Fruit fly (Drosophila melanogaster) whole organism, embryonic: Measurements from ENCODE around the gene CG42554.
A peak's percentile ranks its signal among the peaks of the same experiment; 100 is the strongest.

Source experiments
- Atf-2 ChIP-seq: fragments of 200-800 bp; sonication (Bioruptor generic); optimal IDR thresholded peaks from 2 replicates; lab custom pipeline; 2016; ENCODE audit warnings: missing biosample characterization, missing genetic modification characterization
- Atf6 ChIP-seq: fragments of 200-800 bp; sonication (Bioruptor generic); IDR thresholded peaks from 2 replicates; pipeline ENCODE4 v1.3.6; 2022; ENCODE audit warnings: missing biosample characterization, missing genetic modification characterization
- CG10147 ChIP-seq: fragments of 200-800 bp; sonication (Bioruptor generic); optimal IDR thresholded peaks from 2 replicates; lab custom pipeline; 2019; ENCODE audit warnings: missing biosample characterization, mild to moderate bottlenecking, missing genetic modification characterization, moderate library complexity
- CG11085 ChIP-seq: fragments of 200-800 bp; sonication (Bioruptor generic); IDR thresholded peaks from 2 replicates; pipeline ENCODE4 v1.3.6; 2022; ENCODE audit warnings: missing biosample characterization, missing genetic modification characterization
- CG11093 ChIP-seq: fragments of 200-800 bp; sonication (Bioruptor generic); IDR thresholded peaks from 3 replicates; pipeline ENCODE4 v1.3.6; 2022; ENCODE audit warnings: missing biosample characterization, missing genetic modification characterization
- CG11456 ChIP-seq: fragments of 200-800 bp; sonication (Bioruptor generic); IDR thresholded peaks from 3 replicates; pipeline ENCODE4 v1.3.6; 2022; ENCODE audit warnings: missing biosample characterization, missing genetic modification characterization
- CG17328 ChIP-seq: fragments of 200-800 bp; sonication (Bioruptor generic); IDR thresholded peaks from 2 replicates; pipeline ENCODE4 v1.3.6; 2022; ENCODE audit warnings: missing biosample characterization, missing genetic modification characterization
- CG17802 ChIP-seq: fragments of 200-800 bp; sonication (Bioruptor generic); optimal IDR thresholded peaks from 2 replicates; lab custom pipeline; 2018; ENCODE audit warnings: missing biosample characterization, mild to moderate bottlenecking, missing genetic modification characterization, moderate library complexity
- CG2678 ChIP-seq: fragments of 200-800 bp; sonication (Bioruptor generic); optimal IDR thresholded peaks from 3 replicates; lab custom pipeline; 2019; ENCODE audit warnings: missing biosample characterization, mild to moderate bottlenecking, missing genetic modification characterization, moderate library complexity
- CG30403 ChIP-seq: fragments of 200-800 bp; sonication (Bioruptor generic); optimal IDR thresholded peaks from 3 replicates; lab custom pipeline; 2016; ENCODE audit warnings: missing biosample characterization, missing genetic modification characterization
- CG3995 ChIP-seq: fragments of 200-800 bp; sonication (Bioruptor generic); optimal IDR thresholded peaks from 3 replicates; lab custom pipeline; 2016; ENCODE audit warnings: missing biosample characterization, missing genetic modification characterization
- CG5953 ChIP-seq: fragments of 200-800 bp; sonication (Bioruptor generic); IDR thresholded peaks from 2 replicates; pipeline ENCODE4 v1.3.6; 2022; ENCODE audit warnings: missing biosample characterization, missing genetic modification characterization
- CG6689 ChIP-seq: fragments of 200-800 bp; sonication (Bioruptor generic); IDR thresholded peaks from 2 replicates; pipeline ENCODE4 v1.3.6; 2022; ENCODE audit warnings: missing biosample characterization, missing genetic modification characterization
- D19A ChIP-seq: fragments of 200-800 bp; optimal IDR thresholded peaks from 3 replicates; lab custom pipeline; 2019; ENCODE audit warnings: missing biosample characterization, mild to moderate bottlenecking, missing genetic modification characterization, moderate library complexity
- Dad ChIP-seq: fragments of 200-800 bp; sonication (Bioruptor generic); optimal IDR thresholded peaks from 3 replicates; lab custom pipeline; 2016; ENCODE audit warnings: missing biosample characterization, missing genetic modification characterization
- Doc2 ChIP-seq: fragments of 200-800 bp; sonication (Bioruptor generic); IDR thresholded peaks from 2 replicates; pipeline ENCODE4 v1.3.6; 2022; ENCODE audit warnings: missing biosample characterization, missing genetic modification characterization
- Ets65A ChIP-seq: fragments of 200-800 bp; sonication (Bioruptor generic); peaks from one replicate; lab custom pipeline; 2016; ENCODE audit warnings: missing biosample characterization, missing genetic modification characterization
- Fer3 ChIP-seq: fragments of 200-800 bp; sonication (Bioruptor generic); optimal IDR thresholded peaks from 2 replicates; lab custom pipeline; 2018; ENCODE audit warnings: missing biosample characterization, mild to moderate bottlenecking, missing genetic modification characterization, moderate library complexity
- HHEX ChIP-seq: fragments of 200-800 bp; sonication (Bioruptor generic); optimal IDR thresholded peaks from 3 replicates; lab custom pipeline; 2017; ENCODE audit warnings: missing biosample characterization, mild to moderate bottlenecking, missing genetic modification characterization, missing genetic modification reagents
- Jarid2 ChIP-seq: fragments of 200-800 bp; sonication (Bioruptor generic); optimal IDR thresholded peaks from 3 replicates; lab custom pipeline; 2017; ENCODE audit warnings: mild to moderate bottlenecking, missing biosample characterization, missing genetic modification reagents, missing genetic modification characterization
- MTF-1 ChIP-seq: fragments of 200-800 bp; sonication (Bioruptor generic); optimal IDR thresholded peaks from 2 replicates; lab custom pipeline; 2018; ENCODE audit warnings: missing biosample characterization, mild to moderate bottlenecking, missing genetic modification characterization, borderline replicate concordance
- Med ChIP-seq: fragments of 200-800 bp; sonication (Bioruptor generic); peaks from one replicate; lab custom pipeline; 2016; ENCODE audit warnings: missing biosample characterization, missing genetic modification characterization, mild to moderate bottlenecking, inconsistent platforms, moderate library complexity
- NC2α ChIP-seq: fragments of 200-800 bp; sonication (Bioruptor generic); optimal IDR thresholded peaks from 2 replicates; lab custom pipeline; 2016; ENCODE audit warnings: missing biosample characterization, missing genetic modification characterization
- Sox102F ChIP-seq: fragments of 200-800 bp; sonication (Bioruptor generic); optimal IDR thresholded peaks from 2 replicates; lab custom pipeline; 2018; ENCODE audit warnings: missing biosample characterization, mild to moderate bottlenecking, missing genetic modification characterization, moderate library complexity
- Trl ChIP-seq, 3 experiments: fragments of >200 bp in 2 of 3; fragments of 200-800 bp in 1 of 3; sonication (Bioruptor generic) in 1 of 3; optimal IDR thresholded peaks; 2 replicates in 1 of 3; 3 replicates in 2 of 3; lab custom pipeline; 2016 to 2017; ENCODE audit warnings: missing biosample characterization in 1 of 3, missing genetic modification characterization in 1 of 3
- Xrp1 ChIP-seq: fragments of 200-800 bp; sonication (Bioruptor generic); IDR thresholded peaks from 2 replicates; pipeline ENCODE4 v1.3.6; 2022; ENCODE audit warnings: missing biosample characterization, missing genetic modification characterization
- YL-1 ChIP-seq: fragments of 200-800 bp; sonication (Bioruptor generic); optimal IDR thresholded peaks from 3 replicates; lab custom pipeline; 2017; ENCODE audit warnings: missing biosample characterization, mild to moderate bottlenecking, missing genetic modification characterization
- ara ChIP-seq: fragments of 200-800 bp; sonication (Bioruptor generic); IDR thresholded peaks from 2 replicates; pipeline ENCODE4 v1.3.6; 2022; ENCODE audit warnings: missing biosample characterization, missing genetic modification characterization
- ash1 ChIP-seq: fragments of 200-800 bp; sonication (Bioruptor generic); optimal IDR thresholded peaks from 2 replicates; lab custom pipeline; 2018; ENCODE audit warnings: missing biosample characterization, mild to moderate bottlenecking, missing genetic modification characterization
- dimm ChIP-seq: fragments of 200-800 bp; sonication (Bioruptor generic); IDR thresholded peaks from 2 replicates; pipeline ENCODE4 v1.3.6; 2022; ENCODE audit warnings: missing biosample characterization, missing genetic modification characterization
- dmrt99B ChIP-seq: fragments of 200-800 bp; sonication (Bioruptor generic); optimal IDR thresholded peaks from 2 replicates; lab custom pipeline; 2018; ENCODE audit warnings: missing biosample characterization, mild to moderate bottlenecking, missing genetic modification characterization, moderate library complexity
- dysf ChIP-seq: fragments of 200-800 bp; sonication (Bioruptor generic); IDR thresholded peaks from 3 replicates; pipeline ENCODE4 v1.3.6; 2022; ENCODE audit warnings: missing biosample characterization, missing genetic modification characterization
- en ChIP-seq: fragments of 200-800 bp; sonication (Bioruptor generic); optimal IDR thresholded peaks from 2 replicates; lab custom pipeline; 2016; ENCODE audit warnings: missing biosample characterization, missing genetic modification characterization
- gfzf ChIP-seq: fragments of 200-800 bp; sonication (Bioruptor generic); optimal IDR thresholded peaks from 2 replicates; lab custom pipeline; 2016; ENCODE audit warnings: missing biosample characterization, mild to moderate bottlenecking, missing genetic modification characterization, moderate library complexity
- grau ChIP-seq: fragments of 200-800 bp; optimal IDR thresholded peaks from 3 replicates; lab custom pipeline; 2019; ENCODE audit warnings: missing biosample characterization, mild to moderate bottlenecking, missing genetic modification characterization, moderate library complexity
- ind ChIP-seq: fragments of 200-800 bp; sonication (Bioruptor generic); optimal IDR thresholded peaks from 3 replicates; lab custom pipeline; 2016; ENCODE audit warnings: missing biosample characterization, missing genetic modification characterization
- lab ChIP-seq: fragments of 200-800 bp; sonication (Bioruptor generic); optimal IDR thresholded peaks from 3 replicates; lab custom pipeline; 2017; ENCODE audit warnings: missing biosample characterization, missing genetic modification characterization, mild to moderate bottlenecking, moderate library complexity, missing genetic modification reagents
- lilli ChIP-seq: fragments of 200-800 bp; sonication (Bioruptor generic); optimal IDR thresholded peaks from 3 replicates; lab custom pipeline; 2016; ENCODE audit warnings: missing biosample characterization, missing genetic modification characterization
- nom ChIP-seq: fragments of 200-800 bp; sonication (Bioruptor generic); optimal IDR thresholded peaks from 2 replicates; lab custom pipeline; 2017; ENCODE audit warnings: missing biosample characterization, missing genetic modification characterization, mild to moderate bottlenecking, moderate library complexity, missing genetic modification reagents
- p53 ChIP-seq: fragments of 200-800 bp; sonication (Bioruptor generic); optimal IDR thresholded peaks from 2 replicates; lab custom pipeline; 2016; ENCODE audit warnings: missing biosample characterization, missing genetic modification characterization
- pho ChIP-seq: fragments of 200-800 bp; sonication (Bioruptor generic); optimal IDR thresholded peaks from 2 replicates; lab custom pipeline; 2016; ENCODE audit warnings: missing biosample characterization, missing genetic modification characterization
- pita ChIP-seq: fragments of 200-800 bp; sonication (Bioruptor generic); optimal IDR thresholded peaks from 2 replicates; lab custom pipeline; 2017; ENCODE audit warnings: missing biosample characterization, mild to moderate bottlenecking, missing genetic modification characterization
- sc ChIP-seq, 3 experiments: fragments of >200 bp in 2 of 3; fragments of 200-800 bp in 1 of 3; sonication (Bioruptor generic) in 1 of 3; optimal IDR thresholded peaks; 2 replicates in 2 of 3; 3 replicates in 1 of 3; lab custom pipeline; 2017; ENCODE audit warnings: mild to moderate bottlenecking in 1 of 3, missing biosample characterization in 1 of 3, missing genetic modification characterization in 1 of 3, missing genetic modification reagents in 1 of 3
- sisA ChIP-seq: fragments of 200-800 bp; sonication (Bioruptor generic); IDR thresholded peaks from 2 replicates; pipeline ENCODE4 v1.3.6; 2022; ENCODE audit warnings: missing biosample characterization, missing genetic modification characterization
- slou ChIP-seq: fragments of 200-800 bp; sonication (Bioruptor generic); optimal IDR thresholded peaks from 3 replicates; lab custom pipeline; 2016; ENCODE audit warnings: missing biosample characterization, missing genetic modification characterization
- ttk ChIP-seq: fragments of 200-800 bp; sonication (Bioruptor generic); IDR thresholded peaks from 2 replicates; pipeline ENCODE4 v2.1.2; 2022; ENCODE audit warnings: missing biosample characterization, missing genetic modification characterization
- wdn ChIP-seq: fragments of 200-800 bp; sonication (Bioruptor generic); IDR thresholded peaks from 2 replicates; pipeline ENCODE4 v1.3.6; 2022; ENCODE audit warnings: missing biosample characterization, missing genetic modification characterization
- zen ChIP-seq: fragments of 200-800 bp; sonication (Bioruptor generic); optimal IDR thresholded peaks from 3 replicates; lab custom pipeline; 2018; ENCODE audit warnings: missing biosample characterization, mild to moderate bottlenecking, missing genetic modification characterization, moderate library complexity
- zf30C ChIP-seq: fragments of 200-800 bp; sonication (Bioruptor generic); optimal IDR thresholded peaks from 3 replicates; lab custom pipeline; 2018; ENCODE audit warnings: missing biosample characterization, mild to moderate bottlenecking, missing genetic modification characterization

CG42554 gene

DNA sequence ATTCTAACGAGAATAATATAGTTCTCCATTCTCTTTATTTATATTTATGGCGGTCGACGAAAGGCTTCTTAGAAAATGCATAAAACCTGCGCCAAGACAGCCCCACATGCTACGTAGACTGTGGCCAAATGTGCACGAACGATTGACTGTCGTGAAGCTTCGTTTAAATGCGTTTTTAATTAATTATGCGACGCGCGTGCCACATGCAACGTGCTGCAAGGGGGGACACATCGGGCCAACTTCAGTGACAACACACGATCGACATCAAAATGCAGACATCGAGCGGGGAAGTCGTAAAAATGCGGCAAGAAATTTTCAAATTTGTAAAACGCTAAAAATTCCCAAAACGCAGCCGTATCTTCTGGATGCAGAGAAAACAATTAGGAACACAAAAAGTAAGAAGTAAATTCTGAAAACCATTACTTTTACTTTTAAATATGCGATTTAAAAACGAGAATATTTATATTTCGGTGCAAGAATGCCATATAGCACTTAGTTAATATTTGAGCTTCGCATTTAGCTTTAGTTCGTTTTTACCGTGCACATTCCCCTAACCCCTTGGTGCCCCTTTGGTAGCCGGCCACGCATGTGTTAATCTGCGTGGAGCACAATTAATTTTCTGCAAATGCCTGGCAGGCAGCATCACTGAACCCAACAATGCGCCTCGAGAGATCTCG is 35.5 kb upstream of the CG42554 start (continued):
- TF ChIP-seq dmrt99B (tag; lab: Kevin White, UChicago) (peak; percentile 59), Jarid2 (GFP tag; lab: Kevin White, UChicago) (no peak), grau (tag; lab: Kevin White, UChicago) (no peak), slou (GFP tag; lab: Kevin White, UChicago) (no peak), CG11456 (GFP tag; lab: Robert Waterston, UW) (no peak), ash1 (no peak), pita (GFP tag; lab: Kevin White, UChicago) (no peak), en (GFP tag; lab: Kevin White, UChicago) (no peak), wdn (no peak), CG3995 (GFP tag; lab: Kevin White, UChicago) (no peak), lilli (GFP tag; lab: Kevin White, UChicago) (no peak), pho (no peak), CG17328 (GFP tag; lab: Robert Waterston, UW) (peak; percentile 67; the same call in 1 of the 2 replicates), Atf-2 (GFP tag; lab: Kevin White, UChicago) (no peak), CG17802 (tag; lab: Kevin White, UChicago) (peak; percentile 36), NC2α (no peak), ttk (GFP tag; lab: Robert Waterston, UW) (peak; percentile 53; the same call in 1 of the 2 replicates), dysf (peak; percentile 46; the same call in 1 of the 3 replicates), D19A (peak; percentile 23), lab (no peak), nom (GFP tag; lab: Kevin White, UChicago) (peak; percentile 15), zf30C (GFP tag; lab: Kevin White, UChicago) (no peak), YL-1 (GFP tag; lab: Kevin White, UChicago) (no peak), Sox102F (GFP tag; lab: Kevin White, UChicago) (peak; percentile 61), Dad (no peak), zen (no peak), CG11093 (GFP tag; lab: Robert Waterston, UW) (no peak), CG30403 (GFP tag; lab: Kevin White, UChicago) (peak; percentile 28), CG6689 (peak; percentile 46), p53 (GFP tag; lab: Kevin White, UChicago) (no peak), Xrp1 (peak; percentile 70), MTF-1 (GFP tag; lab: Kevin White, UChicago) (no peak), sc (optimal IDR thresholded peaks at IDR 0.05; lab: Kevin White, UChicago) (no peak), sc (GFP tag; optimal IDR thresholded peaks at IDR 0.05; lab: Kevin White, UChicago) (no peak), gfzf (GFP tag; lab: Kevin White, UChicago) (no peak), CG5953 (GFP tag; lab: Robert Waterston, UW) (0 out of 2 replicates have a peak, but pooled peaks have one; percentile 23), HHEX (GFP tag; lab: Kevin White, UChicago) (peak; percentile 1), CG10147 (GFP tag; lab: Kevin White, UChicago) (no peak), CG2678 (peak; percentile 36), Fer3 (tag; lab: Kevin White, UChicago) (no peak), ind (GFP tag; lab: Kevin White, UChicago) (peak; percentile 17), sisA (GFP tag; lab: Robert Waterston, UW) (peak; percentile 60), Med (GFP tag; lab: Kevin White, UChicago) (peak; percentile 79), Ets65A (GFP tag; lab: Kevin White, UChicago) (peak; percentile 22), Atf6 (GFP tag; lab: Robert Waterston, UW) (no peak), CG11085 (0 out of 2 replicates have a peak, but pooled peaks have one; percentile 24), dimm (GFP tag; lab: Robert Waterston, UW) (no peak), Trl (optimal IDR thresholded peaks at IDR 0.05; lab: Kevin White, UChicago) (no peak), Trl (GFP tag; optimal IDR thresholded peaks at IDR 0.05; lab: Kevin White, UChicago) (no peak), ara (GFP tag; lab: Robert Waterston, UW) (peak; percentile 66), Doc2 (GFP tag; lab: Robert Waterston, UW) (no peak)
